Worm (Caenorhabditis elegans) whole organism, L4 larva: Measurements from ENCODE around the gene prx-5.

Source experiments
- F10B5.3 ChIP-seq: sonication (generic microtip); optimal IDR thresholded peaks from 2 replicates; lab custom pipeline; 2016; ENCODE audit warnings: mild to moderate bottlenecking, missing genetic modification characterization, missing compliant biosample characterization
- F26F4.8 ChIP-seq: fragments of 200-800 bp; sonication (Bioruptor generic); conservative IDR thresholded peaks from 2 replicates; pipeline ENCODE4 v1.3.6; 2022; ENCODE audit warnings: missing genetic modification characterization, missing compliant biosample characterization
- F44E2.7 ChIP-seq: fragments of 200-800 bp; sonication (Bioruptor generic); IDR thresholded peaks from 2 replicates; pipeline ENCODE4 v2.1.2; 2022; ENCODE audit warnings: missing genetic modification characterization, missing compliant biosample characterization
- F49E8.2 ChIP-seq: sonication (generic microtip); optimal IDR thresholded peaks from 2 replicates; lab custom pipeline; 2016; ENCODE audit warnings: missing compliant biosample characterization, mild to moderate bottlenecking, missing genetic modification characterization, borderline replicate concordance
- T20F7.1 ChIP-seq: fragments of 200-800 bp; sonication (Bioruptor generic); optimal IDR thresholded peaks from 2 replicates; lab custom pipeline; 2018; ENCODE audit warnings: mild to moderate bottlenecking, missing genetic modification characterization, missing compliant biosample characterization
- T26A8.4 ChIP-seq: fragments of 200-800 bp; sonication (Bioruptor generic); IDR thresholded peaks from 2 replicates; pipeline ENCODE4 v1.3.6; 2022; ENCODE audit warnings: missing genetic modification characterization, missing compliant biosample characterization
- Y5F2A.4 ChIP-seq: fragments of 200-800 bp; sonication (Bioruptor generic); optimal IDR thresholded peaks from 2 replicates; lab custom pipeline; 2018; ENCODE audit warnings: mild to moderate bottlenecking, missing genetic modification characterization, missing compliant biosample characterization
- aly-2 ChIP-seq: sonication (generic microtip); optimal IDR thresholded peaks from 2 replicates; lab custom pipeline; 2018; ENCODE audit warnings: missing biosample characterization, missing genetic modification characterization
- ama-1 ChIP-seq: fragments of 150-350 bp; optimal IDR thresholded peaks from 2 replicates; lab custom pipeline; 2014; ENCODE audit warnings: inconsistent platforms, mixed read lengths
- arid-1 ChIP-seq: fragments of 200-800 bp; sonication (Bioruptor generic); conservative IDR thresholded peaks from 2 replicates; pipeline ENCODE4 v1.3.6; 2022; ENCODE audit warnings: missing genetic modification reagents, missing genetic modification characterization, missing compliant biosample characterization
- ceh-28 ChIP-seq: fragments of 150-350 bp; optimal IDR thresholded peaks from 2 replicates; lab custom pipeline; 2014; ENCODE audit warnings: missing biosample characterization, missing genetic modification reagents, missing genetic modification characterization
- ceh-32 ChIP-seq: sonication (generic microtip); optimal IDR thresholded peaks from 2 replicates; lab custom pipeline; 2016; ENCODE audit warnings: mild to moderate bottlenecking, missing genetic modification characterization, missing compliant biosample characterization; ENCODE audit not compliant: poor library complexity
- ceh-62 ChIP-seq: sonication (generic microtip); optimal IDR thresholded peaks from 2 replicates; lab custom pipeline; 2017; ENCODE audit warnings: missing biosample characterization, missing genetic modification characterization
- ceh-82 ChIP-seq: sonication (generic microtip); optimal IDR thresholded peaks from 2 replicates; lab custom pipeline; 2017; ENCODE audit warnings: missing biosample characterization, missing genetic modification characterization
- ces-1 ChIP-seq: fragments of 150-350 bp; sonication (generic microtip); optimal IDR thresholded peaks from 4 replicates; lab custom pipeline; 2014; ENCODE audit warnings: missing biosample characterization, missing genetic modification reagents, missing genetic modification characterization
- cey-2 ChIP-seq: sonication (generic microtip); optimal IDR thresholded peaks from 3 replicates; lab custom pipeline; 2017; ENCODE audit warnings: missing genetic modification characterization, mild to moderate bottlenecking, missing compliant biosample characterization, antibody characterized with exemption, borderline replicate concordance; ENCODE audit not compliant: insufficient read depth
- daf-12 ChIP-seq: fragments of 150-350 bp; optimal IDR thresholded peaks from 2 replicates; lab custom pipeline; 2014; ENCODE audit warnings: missing biosample characterization, missing genetic modification reagents, missing genetic modification characterization
- daf-8 ChIP-seq: fragments of 200-800 bp; sonication (Bioruptor generic); IDR thresholded peaks from 2 replicates; pipeline ENCODE4 v1.3.6; 2022; ENCODE audit warnings: missing genetic modification characterization, missing compliant biosample characterization
- dmd-8 ChIP-seq: fragments of 200-800 bp; sonication (Bioruptor generic); IDR thresholded peaks from 2 replicates; pipeline ENCODE4 v1.3.6; 2022; ENCODE audit warnings: missing genetic modification characterization, missing compliant biosample characterization
- dve-1 ChIP-seq: sonication (generic microtip); optimal IDR thresholded peaks from 2 replicates; lab custom pipeline; 2017; ENCODE audit warnings: antibody characterized with exemption, mild to moderate bottlenecking, missing genetic modification characterization, missing compliant biosample characterization; ENCODE audit not compliant: insufficient read depth
- fkh-10 ChIP-seq: fragments of 150-350 bp; optimal IDR thresholded peaks from 2 replicates; lab custom pipeline; 2014; ENCODE audit warnings: missing biosample characterization, missing genetic modification reagents, missing genetic modification characterization
- fos-1 ChIP-seq: fragments of 150-350 bp; optimal IDR thresholded peaks from 2 replicates; lab custom pipeline; 2014; ENCODE audit warnings: missing biosample characterization, missing genetic modification characterization
- hlh-30 ChIP-seq: sonication (generic microtip); optimal IDR thresholded peaks from 2 replicates; lab custom pipeline; 2017; ENCODE audit warnings: antibody characterized with exemption, mild to moderate bottlenecking, missing genetic modification characterization, missing compliant biosample characterization; ENCODE audit not compliant: insufficient read depth
- lin-1 ChIP-seq: fragments of 200-800 bp; sonication (Bioruptor generic); IDR thresholded peaks from 2 replicates; pipeline ENCODE4 v1.3.6; 2022; ENCODE audit warnings: missing genetic modification reagents, missing genetic modification characterization, missing compliant biosample characterization
- lin-13 ChIP-seq: fragments of 150-350 bp; optimal IDR thresholded peaks from 2 replicates; lab custom pipeline; 2014; ENCODE audit warnings: missing biosample characterization, missing genetic modification reagents, missing genetic modification characterization
- lir-3 ChIP-seq: sonication (generic microtip); optimal IDR thresholded peaks from 2 replicates; lab custom pipeline; 2016; ENCODE audit warnings: mild to moderate bottlenecking, missing genetic modification characterization, missing compliant biosample characterization
- lsy-2 ChIP-seq, 2 experiments: fragments of 150-350 bp in 1 of 2; sonication (generic microtip) in 1 of 2; optimal IDR thresholded peaks; 2 replicates each; lab custom pipeline; 2014 to 2017; ENCODE audit warnings: missing biosample characterization in 2 of 2, missing genetic modification characterization in 2 of 2
- madf-5 ChIP-seq, 2 experiments: fragments of 200-800 bp; sonication (Bioruptor generic); IDR thresholded peaks; 2 replicates each; pipeline ENCODE4 v1.3.6; 2022; ENCODE audit warnings: missing compliant biosample characterization in 2 of 2, missing genetic modification characterization in 2 of 2
- mdt-29 ChIP-seq: fragments of 200-800 bp; sonication (Bioruptor generic); IDR thresholded peaks from 2 replicates; pipeline ENCODE4 v1.3.6; 2022; ENCODE audit warnings: missing genetic modification reagents, missing genetic modification characterization, missing compliant biosample characterization
- mep-1 ChIP-seq: fragments of 150-350 bp; sonication (generic microtip); optimal IDR thresholded peaks from 3 replicates; lab custom pipeline; 2014; ENCODE audit warnings: missing biosample characterization, missing genetic modification characterization
- mxl-2 ChIP-seq: fragments of 200-800 bp; sonication (Bioruptor generic); conservative IDR thresholded peaks from 2 replicates; pipeline ENCODE4 v1.3.6; 2022; ENCODE audit warnings: missing genetic modification reagents, missing genetic modification characterization, missing compliant biosample characterization
- mxl-3 ChIP-seq: fragments of 200-800 bp; sonication (Bioruptor generic); optimal IDR thresholded peaks from 2 replicates; lab custom pipeline; 2018; ENCODE audit warnings: mild to moderate bottlenecking, missing genetic modification characterization, missing compliant biosample characterization
- nhr-10 ChIP-seq: fragments of 150-350 bp; optimal IDR thresholded peaks from 2 replicates; lab custom pipeline; 2014; ENCODE audit warnings: missing biosample characterization, missing genetic modification characterization
- nhr-111 ChIP-seq: fragments of 200-800 bp; sonication (Bioruptor generic); optimal IDR thresholded peaks from 2 replicates; lab custom pipeline; 2018; ENCODE audit warnings: mild to moderate bottlenecking, missing genetic modification characterization, missing compliant biosample characterization
- nhr-25 ChIP-seq: sonication (generic microtip); optimal IDR thresholded peaks from 2 replicates; lab custom pipeline; 2017; ENCODE audit warnings: missing genetic modification characterization, mild to moderate bottlenecking, missing compliant biosample characterization, antibody characterized with exemption, moderate library complexity, borderline replicate concordance; ENCODE audit not compliant: insufficient read depth
- nhr-28 ChIP-seq: fragments of 150-350 bp; optimal IDR thresholded peaks from 2 replicates; lab custom pipeline; 2014; ENCODE audit warnings: missing biosample characterization, missing genetic modification characterization
- nhr-41 ChIP-seq: fragments of 200-800 bp; sonication (Bioruptor generic); IDR thresholded peaks from 2 replicates; pipeline ENCODE4 v1.3.6; 2022; ENCODE audit warnings: missing genetic modification reagents, missing genetic modification characterization, missing compliant biosample characterization
- nhr-76 ChIP-seq: fragments of 150-350 bp; optimal IDR thresholded peaks from 2 replicates; lab custom pipeline; 2014; ENCODE audit warnings: missing biosample characterization, missing genetic modification characterization
- nhr-77 ChIP-seq: fragments of 150-350 bp; optimal IDR thresholded peaks from 2 replicates; lab custom pipeline; 2014; ENCODE audit warnings: missing biosample characterization, missing genetic modification characterization
- pha-4 ChIP-seq, 2 experiments: fragments of 150-350 bp in 1 of 2; fragments of 200-800 bp in 1 of 2; sonication (Bioruptor generic) in 1 of 2; IDR thresholded peaks in 1 of 2; optimal IDR thresholded peaks in 1 of 2; 2 replicates each; pipeline versions ENCODE4 v1.3.6 to Lab custom; 2014 to 2022; ENCODE audit warnings: missing genetic modification characterization in 2 of 2, missing genetic modification reagents in 2 of 2, missing biosample characterization in 1 of 2, missing compliant biosample characterization in 1 of 2
- sdz-12 ChIP-seq: fragments of 200-800 bp; sonication (Bioruptor generic); optimal IDR thresholded peaks from 2 replicates; lab custom pipeline; 2018; ENCODE audit warnings: mild to moderate bottlenecking, missing genetic modification characterization, missing compliant biosample characterization
- set-16 ChIP-seq: fragments of 200-800 bp; sonication (Bioruptor generic); IDR thresholded peaks from 2 replicates; pipeline ENCODE4 v1.3.6; 2022; ENCODE audit warnings: missing genetic modification reagents, missing genetic modification characterization, missing compliant biosample characterization
- skn-1 ChIP-seq: fragments of 150-350 bp; optimal IDR thresholded peaks from 2 replicates; lab custom pipeline; 2014; ENCODE audit warnings: missing biosample characterization, missing genetic modification characterization
- spr-1 ChIP-seq: sonication (generic microtip); optimal IDR thresholded peaks from 2 replicates; lab custom pipeline; 2016; ENCODE audit warnings: mild to moderate bottlenecking, missing genetic modification characterization, missing compliant biosample characterization
- unc-130 ChIP-seq: sonication (generic microtip); optimal IDR thresholded peaks from 2 replicates; lab custom pipeline; 2016; ENCODE audit warnings: missing genetic modification reagents, missing genetic modification characterization, missing compliant biosample characterization
- zfp-2 ChIP-seq: sonication (generic microtip); optimal IDR thresholded peaks from 2 replicates; lab custom pipeline; 2016; ENCODE audit warnings: mild to moderate bottlenecking, missing genetic modification characterization, missing compliant biosample characterization
- zfp-3 ChIP-seq: fragments of 200-800 bp; sonication (Bioruptor generic); conservative IDR thresholded peaks from 2 replicates; pipeline ENCODE4 v1.3.6; 2022; ENCODE audit warnings: missing genetic modification reagents, missing genetic modification characterization, missing compliant biosample characterization
- ztf-11 ChIP-seq: fragments of 150-350 bp; optimal IDR thresholded peaks from 2 replicates; lab custom pipeline; 2014; ENCODE audit warnings: missing biosample characterization, missing genetic modification characterization
- ztf-7 ChIP-seq: fragments of 150-350 bp; optimal IDR thresholded peaks from 2 replicates; lab custom pipeline; 2014; ENCODE audit warnings: missing biosample characterization, missing genetic modification characterization

prx-5 gene

ce11 chrII:8747939-8748352 lies 43.3 kb downstream of the prx-5 start (continued):
- TF ChIP-seq nhr-111 (GFP tag; lab: Kevin White, UChicago) (no peak), F44E2.7 (no peak), dmd-8 (GFP tag; lab: Robert Waterston, UW) (no peak), nhr-41 (no peak), sdz-12 (GFP tag; lab: Kevin White, UChicago) (no peak), Y5F2A.4 (no peak), madf-5 (GFP tag; IDR thresholded peaks at IDR 0.05; lab: Robert Waterston, UW) (no peak), lir-3 (no peak), ztf-7 (peak; percentile 10), mxl-3 (GFP tag; lab: Kevin White, UChicago) (peak; percentile 7), F49E8.2 (no peak), nhr-28 (tag; lab: Kevin White, UChicago) (peak; percentile 38), hlh-30 (tag; lab: Kevin White, UChicago) (peak; percentile 31), lsy-2 (tag; optimal IDR thresholded peaks at IDR 0.05; lab: Kevin White, UChicago) (no peak), fkh-10 (GFP tag; lab: Kevin White, UChicago) (no peak), unc-130 (GFP tag; lab: Kevin White, UChicago) (no peak), nhr-10 (tag; lab: Kevin White, UChicago) (no peak), arid-1 (no peak), ceh-62 (no peak), zfp-3 (GFP tag; lab: Robert Waterston, UW) (no peak), ama-1 (lab: Kevin White, UChicago) (no peak), skn-1 (no peak), nhr-76 (no peak), zfp-2 (tag; lab: Kevin White, UChicago) (no peak), ceh-82 (no peak), dve-1 (tag; lab: Kevin White, UChicago) (peak; percentile 52), set-16 (GFP tag; lab: Robert Waterston, UW) (peak; percentile 49), spr-1 (tag; lab: Kevin White, UChicago) (no peak), pha-4 (GFP tag; IDR thresholded peaks at IDR 0.05; lab: Robert Waterston, UW) (no peak), pha-4 (tag; optimal IDR thresholded peaks at IDR 0.05; lab: Kevin White, UChicago) (no peak), ces-1 (GFP tag; lab: Kevin White, UChicago) (no peak), nhr-77 (tag; lab: Kevin White, UChicago) (no peak), daf-8 (GFP tag; lab: Robert Waterston, UW) (no peak), mep-1 (tag; lab: Kevin White, UChicago) (no peak), ceh-32 (tag; lab: Kevin White, UChicago) (no peak), F10B5.3 (tag; lab: Kevin White, UChicago) (no peak), F26F4.8 (no peak), nhr-25 (tag; lab: Kevin White, UChicago) (no peak), daf-12 (no peak), mxl-2 (GFP tag; lab: Robert Waterston, UW) (no peak), ztf-11 (no peak), cey-2 (tag; lab: Kevin White, UChicago) (no peak), T26A8.4 (GFP tag; lab: Robert Waterston, UW) (peak; percentile 14; the same call in 1 of the 2 replicates), aly-2 (tag; lab: Kevin White, UChicago) (no peak), fos-1 (tag; lab: Kevin White, UChicago) (no peak), T20F7.1 (GFP tag; lab: Kevin White, UChicago) (no peak), lin-13 (GFP tag; lab: Kevin White, UChicago) (no peak), lin-1 (GFP tag; lab: Robert Waterston, UW) (no peak), mdt-29 (GFP tag; lab: Robert Waterston, UW) (no peak), ceh-28 (tag; lab: Kevin White, UChicago) (no peak)
